Worm (Caenorhabditis elegans) whole organism, young adult: ENCODE results near the gene inx-8.

Experiments used
- Y53F4B.3 ChIP-seq: fragments of 200-800 bp; sonication (Bioruptor generic); IDR thresholded peaks from 2 replicates; pipeline ENCODE4 v1.3.6; 2022; ENCODE audit warnings: missing genetic modification reagents, missing genetic modification characterization, missing compliant biosample characterization
- attf-3 ChIP-seq: fragments of 200-800 bp; sonication (Bioruptor generic); conservative IDR thresholded peaks from 2 replicates; pipeline ENCODE4 v1.3.6; 2022; ENCODE audit warnings: missing genetic modification reagents, missing genetic modification characterization, missing compliant biosample characterization
- bed-2 ChIP-seq: fragments of 200-800 bp; sonication (Bioruptor generic); IDR thresholded peaks from 2 replicates; pipeline ENCODE4 v1.3.6; 2022; ENCODE audit warnings: missing genetic modification reagents, missing genetic modification characterization, missing compliant biosample characterization
- ceh-79 ChIP-seq: sonication (generic microtip); optimal IDR thresholded peaks from 2 replicates; lab custom pipeline; 2017; ENCODE audit warnings: mild to moderate bottlenecking, missing genetic modification characterization, missing compliant biosample characterization
- dpl-1 ChIP-seq: fragments of 150-350 bp; optimal IDR thresholded peaks from 2 replicates; lab custom pipeline; 2014; ENCODE audit warnings: missing biosample characterization, missing genetic modification reagents, missing genetic modification characterization
- efl-1 ChIP-seq: fragments of 150-350 bp; optimal IDR thresholded peaks from 2 replicates; lab custom pipeline; 2014; ENCODE audit warnings: missing biosample characterization, missing genetic modification reagents, missing genetic modification characterization
- nhr-179 ChIP-seq: sonication (generic microtip); optimal IDR thresholded peaks from 2 replicates; lab custom pipeline; 2016; ENCODE audit warnings: mild to moderate bottlenecking, missing genetic modification characterization, missing compliant biosample characterization
- pbrm-1 ChIP-seq: fragments of 200-800 bp; sonication (Bioruptor generic); IDR thresholded peaks from 2 replicates; pipeline ENCODE4 v1.3.6; 2022; ENCODE audit warnings: missing genetic modification reagents, missing genetic modification characterization, missing compliant biosample characterization
- snpc-4 ChIP-seq, 5 experiments: fragments of 150-350 bp in 1 of 5; sonication (generic microtip) in 4 of 5; optimal IDR thresholded peaks; 2 replicates each; lab custom pipeline; 2014 to 2018; ENCODE audit warnings: missing genetic modification characterization in 5 of 5, missing biosample characterization in 3 of 5, antibody characterized with exemption in 2 of 5, mild to moderate bottlenecking in 2 of 5, missing compliant biosample characterization in 2 of 5, missing genotype in 2 of 5, moderate library complexity in 2 of 5, missing genetic modification reagents in 1 of 5
- unc-130 ChIP-seq: sonication (generic microtip); optimal IDR thresholded peaks from 2 replicates; lab custom pipeline; 2016; ENCODE audit warnings: missing genetic modification reagents, missing genetic modification characterization, missing compliant biosample characterization
- ztf-22 ChIP-seq: fragments of 200-800 bp; sonication (Bioruptor generic); optimal IDR thresholded peaks from 2 replicates; lab custom pipeline; 2018; ENCODE audit warnings: mild to moderate bottlenecking, missing genetic modification characterization, moderate library complexity, missing compliant biosample characterization
- ztf-25 ChIP-seq: fragments of 200-800 bp; sonication (Bioruptor generic); IDR thresholded peaks from 2 replicates; pipeline ENCODE4 v1.3.6; 2022; ENCODE audit warnings: missing genetic modification reagents, missing genetic modification characterization, missing compliant biosample characterization

- TF ChIP-seq dpl-1 (GFP tag; lab: Kevin White, UChicago) (no peak), pbrm-1 (GFP tag; lab: Robert Waterston, UW) (no peak), attf-3 (GFP tag; lab: Robert Waterston, UW) (no peak), bed-2 (no peak), Y53F4B.3 (GFP tag; lab: Robert Waterston, UW) (no peak), nhr-179 (tag; lab: Kevin White, UChicago) (no peak), unc-130 (GFP tag; lab: Kevin White, UChicago) (no peak), snpc-4 (GFP tag; optimal IDR thresholded peaks at IDR 0.05; lab: Kevin White, UChicago) (no peak), snpc-4 (tag; optimal IDR thresholded peaks at IDR 0.05; lab: Kevin White, UChicago) (no peak), efl-1 (GFP tag; lab: Kevin White, UChicago) (no peak), ceh-79 (tag; lab: Kevin White, UChicago) (no peak), ztf-25 (GFP tag; lab: Robert Waterston, UW) (no peak), ztf-22 (GFP tag; lab: Kevin White, UChicago) (no peak)
Observed at ce11 chrIV:11646908-11647307, 26.7 kb upstream of the inx-8 start.
